Fruit fly (Drosophila melanogaster) whole organism, embryonic: ENCODE measurements around the gene CG31275.

Experiments used
- Adf1 ChIP-seq: fragments of 200-800 bp; sonication (Bioruptor generic); IDR thresholded peaks from 2 replicates; pipeline ENCODE4 v1.3.6; 2022; ENCODE audit warnings: missing biosample characterization, missing genetic modification characterization
- Atf6 ChIP-seq: fragments of 200-800 bp; sonication (Bioruptor generic); IDR thresholded peaks from 2 replicates; pipeline ENCODE4 v1.3.6; 2022; ENCODE audit warnings: missing biosample characterization, missing genetic modification characterization
- B-H1 ChIP-seq: fragments of 200-800 bp; sonication (Bioruptor generic); IDR thresholded peaks from 3 replicates; pipeline ENCODE4 v1.3.6; 2022; ENCODE audit warnings: missing biosample characterization, missing genetic modification characterization
- CG11247 ChIP-seq: fragments of 200-800 bp; sonication (Bioruptor generic); IDR thresholded peaks from 2 replicates; pipeline ENCODE4 v1.3.6; 2022; ENCODE audit warnings: missing biosample characterization, missing genetic modification characterization
- CG11456 ChIP-seq: fragments of 200-800 bp; sonication (Bioruptor generic); IDR thresholded peaks from 3 replicates; pipeline ENCODE4 v1.3.6; 2022; ENCODE audit warnings: missing biosample characterization, missing genetic modification characterization
- CG11696 ChIP-seq: fragments of 200-800 bp; sonication (Bioruptor generic); IDR thresholded peaks from 2 replicates; pipeline ENCODE4 v1.3.6; 2022; ENCODE audit warnings: missing biosample characterization, missing genetic modification characterization
- CG12299 ChIP-seq: fragments of 200-800 bp; sonication (Bioruptor generic); optimal IDR thresholded peaks from 2 replicates; lab custom pipeline; 2018; ENCODE audit warnings: missing biosample characterization, mild to moderate bottlenecking, missing genetic modification characterization
- CG12744 ChIP-seq: fragments of 200-800 bp; sonication (Bioruptor generic); optimal IDR thresholded peaks from 2 replicates; lab custom pipeline; 2016; ENCODE audit warnings: missing biosample characterization, missing genetic modification characterization
- CG15011 ChIP-seq: fragments of 200-800 bp; sonication (Bioruptor generic); optimal IDR thresholded peaks from 3 replicates; lab custom pipeline; 2018; ENCODE audit warnings: missing biosample characterization, mild to moderate bottlenecking, missing genetic modification characterization
- CG15696 ChIP-seq: fragments of 200-800 bp; sonication (Bioruptor generic); optimal IDR thresholded peaks from 2 replicates; lab custom pipeline; 2019; ENCODE audit warnings: missing biosample characterization, mild to moderate bottlenecking, missing genetic modification characterization, moderate library complexity
- CG17385 ChIP-seq: fragments of 200-800 bp; sonication (Bioruptor generic); optimal IDR thresholded peaks from 3 replicates; lab custom pipeline; 2018; ENCODE audit warnings: missing biosample characterization, mild to moderate bottlenecking, missing genetic modification characterization
- CG2129 ChIP-seq: fragments of 200-800 bp; sonication (Bioruptor generic); IDR thresholded peaks from 2 replicates; pipeline ENCODE4 v1.3.6; 2022; ENCODE audit warnings: missing biosample characterization, missing genetic modification characterization; ENCODE audit not compliant: partially characterized antibody
- CG2199 ChIP-seq: fragments of 200-800 bp; sonication (Bioruptor generic); IDR thresholded peaks from 3 replicates; pipeline ENCODE4 v1.3.6; 2022; ENCODE audit warnings: missing biosample characterization, missing genetic modification characterization
- CG2875 ChIP-seq: fragments of 200-800 bp; sonication (Bioruptor generic); optimal IDR thresholded peaks from 2 replicates; lab custom pipeline; 2017; ENCODE audit warnings: missing biosample characterization, mild to moderate bottlenecking, missing genetic modification characterization, missing genetic modification reagents
- CG33557 ChIP-seq: fragments of 200-800 bp; sonication (Bioruptor generic); optimal IDR thresholded peaks from 2 replicates; lab custom pipeline; 2019; ENCODE audit warnings: missing biosample characterization, mild to moderate bottlenecking, missing genetic modification characterization, moderate library complexity
- CG3838 ChIP-seq: fragments of 200-800 bp; sonication (Bioruptor generic); optimal IDR thresholded peaks from 3 replicates; lab custom pipeline; 2016; ENCODE audit warnings: missing biosample characterization, missing genetic modification characterization
- CG4404 ChIP-seq: fragments of 200-800 bp; sonication (Bioruptor generic); IDR thresholded peaks from 2 replicates; pipeline ENCODE4 v1.3.6; 2022; ENCODE audit warnings: missing biosample characterization, missing genetic modification characterization
- CG6175 ChIP-seq: fragments of 200-800 bp; sonication (Bioruptor generic); IDR thresholded peaks from 3 replicates; pipeline ENCODE4 v1.3.6; 2022; ENCODE audit warnings: missing biosample characterization, missing genetic modification characterization
- CG8359 ChIP-seq: fragments of 200-800 bp; sonication (Bioruptor generic); optimal IDR thresholded peaks from 2 replicates; lab custom pipeline; 2017; ENCODE audit warnings: missing biosample characterization, mild to moderate bottlenecking, missing genetic modification characterization, borderline replicate concordance
- CG9797 ChIP-seq: fragments of 200-800 bp; sonication (Bioruptor generic); optimal IDR thresholded peaks from 3 replicates; lab custom pipeline; 2018; ENCODE audit warnings: missing biosample characterization, mild to moderate bottlenecking, missing genetic modification characterization
- Fer2 ChIP-seq: fragments of 200-800 bp; sonication (Bioruptor generic); optimal IDR thresholded peaks from 2 replicates; lab custom pipeline; 2018; ENCODE audit warnings: missing biosample characterization, mild to moderate bottlenecking, missing genetic modification characterization, moderate library complexity
- H2.0 ChIP-seq: fragments of 200-800 bp; sonication (Bioruptor generic); IDR thresholded peaks from 2 replicates; pipeline ENCODE4 v1.3.6; 2022; ENCODE audit warnings: missing biosample characterization, missing genetic modification characterization
- HmgD ChIP-seq: fragments of 200-800 bp; sonication (Bioruptor generic); optimal IDR thresholded peaks from 3 replicates; lab custom pipeline; 2016; ENCODE audit warnings: missing biosample characterization, missing genetic modification characterization
- Hmr ChIP-seq: fragments of 200-800 bp; sonication (Bioruptor generic); optimal IDR thresholded peaks from 3 replicates; lab custom pipeline; 2017; ENCODE audit warnings: mild to moderate bottlenecking, missing biosample characterization, missing genetic modification reagents, missing genetic modification characterization
- Lhr ChIP-seq: fragments of 200-800 bp; sonication (Bioruptor generic); optimal IDR thresholded peaks from 3 replicates; lab custom pipeline; 2017; ENCODE audit warnings: mild to moderate bottlenecking, missing biosample characterization, missing genetic modification reagents, missing genetic modification characterization
- Meics ChIP-seq: fragments of 200-800 bp; sonication (Bioruptor generic); optimal IDR thresholded peaks from 2 replicates; lab custom pipeline; 2017; ENCODE audit warnings: missing biosample characterization, mild to moderate bottlenecking, missing genetic modification characterization
- Mrtf ChIP-seq: fragments of 200-800 bp; sonication (Bioruptor generic); IDR thresholded peaks from 3 replicates; pipeline ENCODE4 v1.3.6; 2022; ENCODE audit warnings: missing biosample characterization, missing genetic modification characterization
- NK7.1 ChIP-seq: fragments of 200-800 bp; sonication (Bioruptor generic); optimal IDR thresholded peaks from 3 replicates; lab custom pipeline; 2016; ENCODE audit warnings: missing biosample characterization, missing genetic modification characterization
- Six4 ChIP-seq: fragments of 200-800 bp; sonication (Bioruptor generic); optimal IDR thresholded peaks from 2 replicates; lab custom pipeline; 2016; ENCODE audit warnings: missing biosample characterization, missing genetic modification characterization
- TFAM ChIP-seq: fragments of 200-800 bp; sonication (Bioruptor generic); optimal IDR thresholded peaks from 2 replicates; lab custom pipeline; 2017; ENCODE audit warnings: missing biosample characterization, missing genetic modification characterization, inconsistent platforms
- Vsx1 ChIP-seq: fragments of 200-800 bp; sonication (Bioruptor generic); optimal IDR thresholded peaks from 2 replicates; lab custom pipeline; 2017; ENCODE audit warnings: missing biosample characterization, mild to moderate bottlenecking, missing genetic modification characterization, missing genetic modification reagents
- al ChIP-seq: fragments of 200-800 bp; sonication (Bioruptor generic); IDR thresholded peaks from 2 replicates; pipeline ENCODE4 v1.3.6; 2022; ENCODE audit warnings: missing biosample characterization, missing genetic modification characterization
- bcd ChIP-seq: fragments of 200-800 bp; sonication (Bioruptor generic); optimal IDR thresholded peaks from 2 replicates; lab custom pipeline; 2017; ENCODE audit warnings: missing biosample characterization, mild to moderate bottlenecking, missing genetic modification characterization
- bowl ChIP-seq: fragments of 200-800 bp; sonication (Bioruptor generic); IDR thresholded peaks from 2 replicates; pipeline ENCODE4 v1.3.6; 2022; ENCODE audit warnings: missing biosample characterization, missing genetic modification characterization
- cato ChIP-seq: fragments of 200-800 bp; sonication (Bioruptor generic); optimal IDR thresholded peaks from 2 replicates; lab custom pipeline; 2016; ENCODE audit warnings: missing biosample characterization, missing genetic modification characterization, borderline replicate concordance
- chif ChIP-seq, 2 experiments: fragments of 200-800 bp; sonication (Bioruptor generic); optimal IDR thresholded peaks; 3 replicates each; lab custom pipeline; 2016; ENCODE audit warnings: missing biosample characterization in 2 of 2, missing genetic modification characterization in 2 of 2
- fd64A ChIP-seq: fragments of 200-800 bp; sonication (Bioruptor generic); optimal IDR thresholded peaks from 3 replicates; lab custom pipeline; 2018; ENCODE audit warnings: missing biosample characterization, mild to moderate bottlenecking, missing genetic modification characterization
- fru ChIP-seq: fragments of >200 bp; optimal IDR thresholded peaks from 2 replicates; lab custom pipeline; 2017
- hth ChIP-seq: fragments of >200 bp; optimal IDR thresholded peaks from 2 replicates; lab custom pipeline; 2017; ENCODE audit warnings: inconsistent platforms
- kah ChIP-seq: fragments of 200-800 bp; sonication (Bioruptor generic); optimal IDR thresholded peaks from 2 replicates; lab custom pipeline; 2018; ENCODE audit warnings: missing biosample characterization, mild to moderate bottlenecking, missing genetic modification characterization
- oc ChIP-seq: fragments of 200-800 bp; sonication (Bioruptor generic); optimal IDR thresholded peaks from 2 replicates; lab custom pipeline; 2018; ENCODE audit warnings: missing biosample characterization, mild to moderate bottlenecking, missing genetic modification characterization, moderate library complexity
- odd ChIP-seq: fragments of 200-800 bp; sonication (Bioruptor generic); optimal IDR thresholded peaks from 2 replicates; lab custom pipeline; 2017; ENCODE audit warnings: missing biosample characterization, mild to moderate bottlenecking, missing genetic modification characterization
- pho ChIP-seq: fragments of 200-800 bp; sonication (Bioruptor generic); optimal IDR thresholded peaks from 2 replicates; lab custom pipeline; 2016; ENCODE audit warnings: missing biosample characterization, missing genetic modification characterization
- pita ChIP-seq: fragments of 200-800 bp; sonication (Bioruptor generic); optimal IDR thresholded peaks from 2 replicates; lab custom pipeline; 2017; ENCODE audit warnings: missing biosample characterization, mild to moderate bottlenecking, missing genetic modification characterization
- pros ChIP-seq: fragments of 200-800 bp; sonication (Bioruptor generic); optimal IDR thresholded peaks from 3 replicates; lab custom pipeline; 2019; ENCODE audit warnings: missing biosample characterization, mild to moderate bottlenecking, missing genetic modification characterization, moderate library complexity
- so ChIP-seq: fragments of 200-800 bp; sonication (Bioruptor generic); IDR thresholded peaks from 3 replicates; pipeline ENCODE4 v1.3.6; 2022; ENCODE audit warnings: missing biosample characterization, missing genetic modification characterization
- ssp ChIP-seq: fragments of 200-800 bp; sonication (Bioruptor generic); IDR thresholded peaks from 2 replicates; pipeline ENCODE4 v1.3.6; 2022; ENCODE audit warnings: missing biosample characterization, missing genetic modification characterization
- tna ChIP-seq: fragments of 200-800 bp; sonication (Bioruptor generic); IDR thresholded peaks from 2 replicates; pipeline ENCODE4 v1.3.6; 2022; ENCODE audit warnings: missing biosample characterization, missing genetic modification characterization; ENCODE audit not compliant: partially characterized antibody
- toy ChIP-seq: fragments of 200-800 bp; sonication (Bioruptor generic); IDR thresholded peaks from 2 replicates; pipeline ENCODE4 v1.3.6; 2022; ENCODE audit warnings: missing biosample characterization, missing genetic modification characterization
- unpg ChIP-seq: fragments of 200-800 bp; sonication (Bioruptor generic); optimal IDR thresholded peaks from 3 replicates; lab custom pipeline; 2018; ENCODE audit warnings: missing biosample characterization, mild to moderate bottlenecking, missing genetic modification characterization, moderate library complexity
- wek ChIP-seq: fragments of 200-800 bp; sonication (Bioruptor generic); optimal IDR thresholded peaks from 3 replicates; lab custom pipeline; 2018; ENCODE audit warnings: missing biosample characterization, mild to moderate bottlenecking, missing genetic modification characterization, moderate library complexity

Gene CG31275

dm6 chr3R:16793935-16794589 lies 42.9 kb upstream of the CG31275 start (continued):
- peak; percentile 52 for TF ChIP-seq CG15011
- TF ChIP-seq cato (GFP tag; lab: Kevin White, UChicago), result peak; percentile 2
- no peak for TF ChIP-seq CG11456
- TF ChIP-seq ssp (GFP tag; lab: Robert Waterston, UW), result 0 out of 2 replicates have a peak, but pooled peaks have one; percentile 14
- TF ChIP-seq CG11247 (GFP tag; lab: Robert Waterston, UW), result no peak
- TF ChIP-seq Adf1 (GFP tag; lab: Robert Waterston, UW), result no peak
- TF ChIP-seq so (GFP tag; lab: Robert Waterston, UW), result no peak
- peak; percentile 20 for TF ChIP-seq CG12299 (tag; lab: Kevin White, UChicago)
- no peak for TF ChIP-seq Mrtf (GFP tag; lab: Robert Waterston, UW)
- peak; percentile 22 for TF ChIP-seq CG2875 (GFP tag; lab: Kevin White, UChicago)
- TF ChIP-seq chif (GFP tag; optimal IDR thresholded peaks at IDR 0.05; lab: Kevin White, UChicago), result peak; percentile 26 to 45
- TF ChIP-seq TFAM, result no peak
- peak; percentile 28 for TF ChIP-seq CG12744 (GFP tag; lab: Kevin White, UChicago)
- no peak for TF ChIP-seq al (GFP tag; lab: Robert Waterston, UW)
- TF ChIP-seq Lhr (GFP tag; lab: Kevin White, UChicago), result no peak
- TF ChIP-seq CG17385, result peak; percentile 45
- no peak for TF ChIP-seq H2.0 (GFP tag; lab: Robert Waterston, UW)
- TF ChIP-seq unpg (GFP tag; lab: Kevin White, UChicago), result peak; percentile 54
- TF ChIP-seq tna (GFP tag; lab: Robert Waterston, UW), result no peak
- TF ChIP-seq Atf6 (GFP tag; lab: Robert Waterston, UW), result 0 out of 2 replicates have a peak, but pooled peaks have one; percentile 28
- TF ChIP-seq CG2129 (GFP tag; lab: Robert Waterston, UW), result no peak
- TF ChIP-seq Meics (GFP tag; lab: Kevin White, UChicago), result peak; percentile 73
- TF ChIP-seq toy (GFP tag; lab: Robert Waterston, UW), result no peak
- TF ChIP-seq CG2199 (GFP tag; lab: Robert Waterston, UW), result no peak
- TF ChIP-seq pho, result peak; percentile 20
- TF ChIP-seq NK7.1 (GFP tag; lab: Kevin White, UChicago), result peak; percentile 11
- no peak for TF ChIP-seq Vsx1 (GFP tag; lab: Kevin White, UChicago)
- peak; percentile 32 for TF ChIP-seq CG15696 (tag; lab: Kevin White, UChicago)
- TF ChIP-seq CG6175, result no peak
- TF ChIP-seq wek (GFP tag; lab: Kevin White, UChicago), result no peak
- TF ChIP-seq kah (GFP tag; lab: Kevin White, UChicago), result no peak
- peak; percentile 76 for TF ChIP-seq Hmr (GFP tag; lab: Kevin White, UChicago)
- TF ChIP-seq HmgD (GFP tag; lab: Kevin White, UChicago), result no peak
- no peak for TF ChIP-seq CG9797 (GFP tag; lab: Kevin White, UChicago)
- no peak for TF ChIP-seq B-H1 (GFP tag; lab: Robert Waterston, UW)
- peak; percentile 66 for TF ChIP-seq bcd (GFP tag; lab: Kevin White, UChicago)
- no peak; the same call in 1 of the 2 replicates for TF ChIP-seq CG4404 (GFP tag; lab: Robert Waterston, UW)
- TF ChIP-seq CG11696 (GFP tag; lab: Robert Waterston, UW), result no peak
- TF ChIP-seq hth (lab: Kevin White, UChicago), result no peak
- no peak for TF ChIP-seq oc (tag; lab: Kevin White, UChicago)
- peak; percentile 27 for TF ChIP-seq CG8359
- no peak for TF ChIP-seq fru
- TF ChIP-seq Fer2 (tag; lab: Kevin White, UChicago), result no peak
- peak; percentile 28 for TF ChIP-seq Six4 (GFP tag; lab: Kevin White, UChicago)
- no peak for TF ChIP-seq CG3838 (GFP tag; lab: Kevin White, UChicago)
- no peak for TF ChIP-seq pita (GFP tag; lab: Kevin White, UChicago)
- no peak for TF ChIP-seq CG33557 (GFP tag; lab: Kevin White, UChicago)
- no peak for TF ChIP-seq bowl (GFP tag; lab: Robert Waterston, UW)
- no peak for TF ChIP-seq fd64A (GFP tag; lab: Kevin White, UChicago)
- peak; percentile 38 for TF ChIP-seq odd (GFP tag; lab: Kevin White, UChicago)
- TF ChIP-seq pros, result no peak
